Fruit fly (Drosophila melanogaster) S2 (cell line): ENCODE results near the gene GstD8.

Experiments
- CG8478 ChIP-seq: fragments of >200 bp; optimal IDR thresholded peaks from 2 replicates; lab custom pipeline; 2018
- CTCF ChIP-seq, 2 experiments: fragments of >200 bp; optimal IDR thresholded peaks; 2 replicates each; lab custom pipeline; 2018

The GstD8 gene

dm6 chr3R:12369135-12369792 lies 10.5 kb upstream of the GstD8 start, which contains the start of gene GstD1:
GstD1 (minus strand) TSS chr3R:12369268.
- TF ChIP-seq CTCF (optimal IDR thresholded peaks at IDR 0.05; lab: Kevin White, UChicago) (no peak), CG8478 (lab: Kevin White, UChicago) (no peak)

dm6 chr3R:12369793-12370642 lies 9.8 kb upstream of the GstD8 start:
- no peak for TF ChIP-seq CTCF (optimal IDR thresholded peaks at IDR 0.05; lab: Kevin White, UChicago)
- TF ChIP-seq CG8478 (lab: Kevin White, UChicago), result no peak

dm6 chr3R:12370643-12370995 lies 9.2 kb upstream of the GstD8 start:
- no peak for TF ChIP-seq CTCF (optimal IDR thresholded peaks at IDR 0.05; lab: Kevin White, UChicago)
- no peak for TF ChIP-seq CG8478 (lab: Kevin White, UChicago)

dm6 chr3R:12371671-12372070 lies 8.1 kb upstream of the GstD8 start, which contains the start of gene GstD2:
GstD2 (plus strand) TSS chr3R:12371971.
- TF ChIP-seq CG8478 (lab: Kevin White, UChicago) (no peak), CTCF (optimal IDR thresholded peaks at IDR 0.05; lab: Kevin White, UChicago) (no peak)

- TF ChIP-seq CG8478 (lab: Kevin White, UChicago) (no peak), CTCF (optimal IDR thresholded peaks at IDR 0.05; lab: Kevin White, UChicago) (no peak)
These were observed 7.0 kb upstream of the GstD8 start, which contains the start of gene GstD3 for dm6 chr3R:12372800-12373199. GstD3 (plus strand) TSS chr3R:12373068.

DNA sequence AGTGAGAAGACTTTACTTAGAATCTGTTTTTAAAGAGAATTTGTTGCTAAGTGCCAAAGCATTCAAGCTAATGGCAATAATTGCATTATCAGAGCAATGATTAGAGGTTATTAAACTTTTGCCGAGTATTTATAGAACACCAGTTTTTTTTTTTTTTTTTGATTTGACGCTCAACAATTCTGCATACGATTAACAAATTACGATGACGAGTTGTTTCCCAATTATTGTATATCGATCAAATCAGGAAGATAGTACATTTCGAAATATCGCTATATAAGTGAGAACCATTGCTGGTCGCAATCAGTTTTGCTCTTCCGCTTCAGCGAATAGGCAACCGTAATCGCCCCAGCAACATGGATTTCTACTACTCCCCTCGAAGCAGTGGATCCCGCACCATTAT lies 6.0 kb upstream of the GstD8 start, which contains the start of gene GstD4:
TSS of gene GstD4 (plus strand) at position 301 of the 400 bp plus-strand sequence.
- TF ChIP-seq CG8478 (lab: Kevin White, UChicago), result no peak

DNA sequence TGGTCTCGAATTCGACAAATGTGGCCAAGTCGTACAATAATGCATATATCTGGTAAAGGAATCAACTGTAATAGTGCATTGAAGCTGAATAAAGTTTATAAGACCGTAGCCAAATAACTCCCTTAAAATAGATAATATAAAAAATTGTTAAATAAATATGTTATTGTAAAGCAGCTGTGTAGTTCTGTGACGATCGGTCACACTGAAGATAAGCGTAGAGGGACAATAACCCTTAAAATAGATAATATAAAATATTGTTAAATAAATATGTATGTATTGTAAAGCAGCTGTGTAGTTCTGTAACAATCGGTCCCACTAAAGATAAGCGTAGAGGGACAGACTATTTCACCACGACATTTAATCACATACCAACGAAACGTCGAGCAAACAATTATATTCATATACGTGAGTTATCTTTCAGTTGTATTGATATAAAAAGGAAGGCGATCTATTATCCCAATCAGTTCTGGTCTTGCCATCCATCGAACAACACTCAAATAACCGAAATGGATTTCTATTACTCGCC lies 4.5 kb upstream of the GstD8 start, which contains the start of gene GstD5:
TSS of gene GstD5 (plus strand) at position 476 of the 526 bp plus-strand sequence.
- TF ChIP-seq CTCF (optimal IDR thresholded peaks at IDR 0.05; lab: Kevin White, UChicago) (no peak), CG8478 (lab: Kevin White, UChicago) (no peak)

- TF ChIP-seq CG8478 (lab: Kevin White, UChicago), result no peak
- no peak for TF ChIP-seq CTCF (optimal IDR thresholded peaks at IDR 0.05; lab: Kevin White, UChicago)
These were observed 3.0 kb upstream of the GstD8 start, which contains the start of gene GstD6 for dm6 chr3R:12376828-12377227. GstD6 (plus strand) TSS chr3R:12377128.

dm6 chr3R:12378200-12378599 lies 1.6 kb upstream of the GstD8 start, which contains the start of gene GstD7:
GstD7 (plus strand) TSS chr3R:12378500.
- TF ChIP-seq CG8478 (lab: Kevin White, UChicago), result no peak
- no peak for TF ChIP-seq CTCF (optimal IDR thresholded peaks at IDR 0.05; lab: Kevin White, UChicago)

DNA sequence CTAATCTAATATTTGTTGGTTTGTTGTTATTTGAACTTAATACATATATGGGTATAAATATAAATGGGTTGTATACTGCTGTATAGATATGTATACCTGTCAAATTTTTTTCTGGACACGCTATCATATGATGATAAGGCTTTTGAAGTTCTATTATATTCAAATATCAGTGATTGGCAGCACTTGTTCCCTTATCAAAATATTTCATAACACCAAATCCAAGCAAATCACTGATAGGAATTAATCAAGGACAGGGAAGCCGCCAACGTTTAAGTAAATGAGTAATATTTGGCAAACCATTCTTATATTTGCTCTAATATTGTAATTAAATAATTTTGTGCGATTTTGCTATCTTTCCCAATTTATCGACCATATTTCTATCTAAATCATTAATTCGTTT lies 559 bp upstream of the GstD8 start:
- TF ChIP-seq CG8478 (lab: Kevin White, UChicago) (no peak), CTCF (optimal IDR thresholded peaks at IDR 0.05; lab: Kevin White, UChicago) (no peak)

- TF ChIP-seq CTCF (optimal IDR thresholded peaks at IDR 0.05; lab: Kevin White, UChicago) (no peak), CG8478 (lab: Kevin White, UChicago) (no peak)
These were observed 1.4 kb downstream of the GstD8 start for dm6 chr3R:12381130-12381700.

DNA sequence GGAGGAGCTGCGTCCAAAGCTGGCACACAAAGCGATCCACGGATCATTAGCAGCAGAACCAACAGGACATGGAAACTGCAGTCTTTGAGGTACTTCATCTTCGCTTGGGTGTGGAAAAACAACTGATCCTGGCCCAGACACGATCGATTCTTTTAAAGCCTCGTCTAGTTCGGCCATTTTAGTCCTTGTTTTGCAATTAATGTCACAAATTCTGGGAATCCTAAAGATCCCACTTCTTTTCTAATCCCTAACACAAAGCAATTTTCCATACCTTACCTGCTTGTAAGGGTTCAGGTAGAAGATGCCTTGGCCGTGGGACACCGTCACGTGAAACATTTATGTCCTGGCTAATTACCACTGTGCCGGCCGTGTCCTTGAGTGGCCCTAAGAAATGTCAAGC lies 2.8 kb downstream of the GstD8 start, which contains the start of gene CG10035:
TSS of gene CG10035 (minus strand) at position 129 of the 400 bp plus-strand sequence.
- no peak for TF ChIP-seq CTCF (optimal IDR thresholded peaks at IDR 0.05; lab: Kevin White, UChicago)
- TF ChIP-seq CG8478 (lab: Kevin White, UChicago), result no peak

DNA sequence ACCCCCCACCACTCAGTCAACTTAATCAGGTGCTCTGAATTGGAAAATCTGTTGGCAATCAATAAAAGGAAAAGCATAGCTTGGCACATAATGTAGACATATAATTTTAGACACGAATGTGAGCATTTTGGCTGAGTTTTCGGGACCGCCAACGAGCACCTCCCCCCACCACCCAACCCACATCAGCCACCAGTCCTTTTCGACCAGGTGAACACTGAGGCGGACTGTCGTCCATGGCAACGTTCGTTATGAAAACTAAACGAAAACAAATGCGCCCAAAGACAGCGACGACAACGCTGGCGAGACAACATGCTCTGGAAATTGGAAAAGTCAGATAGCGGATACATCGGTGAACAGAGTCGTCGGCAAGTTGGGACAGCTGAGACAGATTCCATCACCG lies 3.2 kb downstream of the GstD8 start, which contains the start of gene GstD11:
TSS of gene GstD11 (plus strand) at position 301 of the 400 bp plus-strand sequence.
- no peak for TF ChIP-seq CTCF (optimal IDR thresholded peaks at IDR 0.05; lab: Kevin White, UChicago)
- no peak for TF ChIP-seq CG8478 (lab: Kevin White, UChicago)

dm6 chr3R:12383784-12384183 lies 4.0 kb downstream of the GstD8 start:
- TF ChIP-seq CTCF (optimal IDR thresholded peaks at IDR 0.05; lab: Kevin White, UChicago) (peak in 1 of 2 experiments; percentile 29), CG8478 (lab: Kevin White, UChicago) (no peak)
